Worm (Caenorhabditis elegans) whole organism, early embryonic: ENCODE results near the gene F16G10.13.

Experiments used
- ama-1 ChIP-seq: fragments of 150-350 bp; optimal IDR thresholded peaks from 2 replicates; lab custom pipeline; 2014
- ceh-13 ChIP-seq: fragments of 200-800 bp; sonication (Bioruptor generic); optimal IDR thresholded peaks from 2 replicates; lab custom pipeline; 2018; ENCODE audit warnings: mild to moderate bottlenecking, missing genetic modification characterization, missing compliant biosample characterization
- hnd-1 ChIP-seq: sonication (generic microtip); optimal IDR thresholded peaks from 2 replicates; lab custom pipeline; 2016; ENCODE audit warnings: missing genetic modification characterization, missing compliant biosample characterization
- sea-1 ChIP-seq: fragments of 200-800 bp; sonication (Bioruptor generic); conservative IDR thresholded peaks from 2 replicates; pipeline ENCODE4 v1.3.6; 2022; ENCODE audit warnings: missing genetic modification characterization, missing compliant biosample characterization

DNA sequence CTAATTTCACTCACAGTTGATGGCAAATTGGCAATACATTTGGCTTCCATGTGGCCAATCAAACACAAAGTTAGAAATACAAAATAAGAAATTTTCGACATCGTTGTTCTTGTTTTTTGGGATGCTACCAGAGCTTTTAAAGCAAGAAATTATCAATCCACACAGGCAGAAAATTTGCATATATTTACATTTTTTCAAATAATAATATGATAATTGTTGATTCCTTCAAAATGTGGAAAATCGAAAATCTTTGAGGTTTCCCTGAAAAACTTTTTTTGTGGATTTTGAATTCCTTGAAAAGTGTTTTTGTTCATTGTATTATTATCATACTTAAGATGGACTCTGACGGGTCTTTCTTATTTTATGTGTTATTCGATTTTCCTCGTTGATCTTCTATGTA, 4.9 kb downstream of the F16G10.13 start, which contains the start of gene F16G10.10:
- no peak for TF ChIP-seq ama-1 (lab: Kevin White, UChicago)
- TF ChIP-seq sea-1 (GFP tag; lab: Robert Waterston, UW) = no peak
- no peak for TF ChIP-seq ceh-13 (GFP tag; lab: Kevin White, UChicago)
- TF ChIP-seq hnd-1 (tag; lab: Kevin White, UChicago) = no peak
